Worm (Caenorhabditis elegans) whole organism, early embryonic: ENCODE data around the gene oac-56.

Source experiments
- B0310.2 ChIP-seq: sonication (generic microtip); optimal IDR thresholded peaks from 2 replicates; lab custom pipeline; 2016; ENCODE audit warnings: mild to moderate bottlenecking, missing genetic modification characterization, missing compliant biosample characterization
- F13C5.2 ChIP-seq: sonication (generic microtip); optimal IDR thresholded peaks from 2 replicates; lab custom pipeline; 2017; ENCODE audit warnings: mild to moderate bottlenecking, missing genetic modification characterization, inconsistent platforms, missing compliant biosample characterization
- aly-1 ChIP-seq: sonication (generic microtip); optimal IDR thresholded peaks from 2 replicates; lab custom pipeline; 2016; ENCODE audit warnings: missing genetic modification characterization, missing compliant biosample characterization
- ama-1 ChIP-seq: fragments of 150-350 bp; optimal IDR thresholded peaks from 2 replicates; lab custom pipeline; 2014
- ceh-13 ChIP-seq: fragments of 200-800 bp; sonication (Bioruptor generic); optimal IDR thresholded peaks from 2 replicates; lab custom pipeline; 2018; ENCODE audit warnings: mild to moderate bottlenecking, missing genetic modification characterization, missing compliant biosample characterization
- ceh-36 ChIP-seq: sonication (generic microtip); optimal IDR thresholded peaks from 2 replicates; lab custom pipeline; 2016; ENCODE audit warnings: missing genetic modification characterization, inconsistent platforms, missing compliant biosample characterization
- ets-7 ChIP-seq: sonication (generic microtip); optimal IDR thresholded peaks from 2 replicates; lab custom pipeline; 2016; ENCODE audit warnings: missing genotype, missing genetic modification characterization, missing compliant biosample characterization
- flt-1 ChIP-seq: fragments of 200-800 bp; sonication (Bioruptor generic); IDR thresholded peaks from 2 replicates; pipeline ENCODE4 v1.3.6; 2022; ENCODE audit warnings: missing genetic modification characterization, missing compliant biosample characterization
- hmbx-1 ChIP-seq: sonication (generic microtip); optimal IDR thresholded peaks from 2 replicates; lab custom pipeline; 2016; ENCODE audit warnings: mild to moderate bottlenecking, missing genetic modification characterization, missing compliant biosample characterization
- hmg-4 ChIP-seq: fragments of 200-800 bp; sonication (Bioruptor generic); optimal IDR thresholded peaks from 2 replicates; lab custom pipeline; 2018; ENCODE audit warnings: mild to moderate bottlenecking, missing genetic modification characterization, missing compliant biosample characterization
- hnd-1 ChIP-seq: sonication (generic microtip); optimal IDR thresholded peaks from 2 replicates; lab custom pipeline; 2016; ENCODE audit warnings: missing genetic modification characterization, missing compliant biosample characterization
- pes-1 ChIP-seq: fragments of 200-800 bp; sonication (Bioruptor generic); IDR thresholded peaks from 2 replicates; pipeline ENCODE4 v1.3.6; 2022; ENCODE audit warnings: missing genetic modification reagents, missing genetic modification characterization, missing compliant biosample characterization
- scrt-1 ChIP-seq: fragments of 200-800 bp; sonication (Bioruptor generic); IDR thresholded peaks from 2 replicates; pipeline ENCODE4 v1.3.6; 2022; ENCODE audit warnings: missing genetic modification characterization, missing compliant biosample characterization
- sea-1 ChIP-seq: fragments of 200-800 bp; sonication (Bioruptor generic); conservative IDR thresholded peaks from 2 replicates; pipeline ENCODE4 v1.3.6; 2022; ENCODE audit warnings: missing genetic modification characterization, missing compliant biosample characterization
- tbx-11 ChIP-seq: fragments of 200-800 bp; sonication (Bioruptor generic); IDR thresholded peaks from 2 replicates; pipeline ENCODE4 v1.3.6; 2022; ENCODE audit warnings: missing genetic modification characterization, missing compliant biosample characterization
- tbx-37 ChIP-seq: fragments of 200-800 bp; sonication (Bioruptor generic); conservative IDR thresholded peaks from 2 replicates; pipeline ENCODE4 v1.3.6; 2022; ENCODE audit warnings: missing genetic modification reagents, missing genetic modification characterization, missing compliant biosample characterization
- tra-4 ChIP-seq: sonication (generic microtip); optimal IDR thresholded peaks from 2 replicates; lab custom pipeline; 2017; ENCODE audit warnings: missing genetic modification characterization, missing compliant biosample characterization

Gene oac-56

ce11 chrIV:14350651-14351050 is at the start of gene oac-56:
TSS of gene oac-56 (minus strand) at chrIV:14350751.
- no peak for TF ChIP-seq sea-1 (GFP tag; lab: Robert Waterston, UW)
- no peak for TF ChIP-seq tbx-37 (GFP tag; lab: Robert Waterston, UW)
- TF ChIP-seq ceh-13 (GFP tag; lab: Kevin White, UChicago) = no peak
- TF ChIP-seq flt-1 (GFP tag; lab: Robert Waterston, UW) = no peak
- TF ChIP-seq hmbx-1 (tag; lab: Kevin White, UChicago) = no peak
- TF ChIP-seq aly-1 (tag; lab: Kevin White, UChicago) = no peak
- TF ChIP-seq tbx-11 (GFP tag; lab: Robert Waterston, UW) = no peak
- no peak for TF ChIP-seq scrt-1
- TF ChIP-seq B0310.2 (tag; lab: Kevin White, UChicago) = no peak
- no peak for TF ChIP-seq F13C5.2 (tag; lab: Kevin White, UChicago)
- TF ChIP-seq pes-1 (GFP tag; lab: Robert Waterston, UW) = no peak
- TF ChIP-seq ets-7 (tag; lab: Kevin White, UChicago) = no peak
- TF ChIP-seq ama-1 (lab: Kevin White, UChicago) = no peak
- TF ChIP-seq hnd-1 (tag; lab: Kevin White, UChicago) = no peak
- TF ChIP-seq tra-4 (tag; lab: Kevin White, UChicago) = no peak
- TF ChIP-seq hmg-4 = no peak
- TF ChIP-seq ceh-36 (tag; lab: Kevin White, UChicago) = no peak

- no peak for TF ChIP-seq ets-7 (tag; lab: Kevin White, UChicago)
- no peak for TF ChIP-seq hnd-1 (tag; lab: Kevin White, UChicago)
- no peak for TF ChIP-seq sea-1 (GFP tag; lab: Robert Waterston, UW)
- no peak for TF ChIP-seq tbx-37 (GFP tag; lab: Robert Waterston, UW)
- no peak for TF ChIP-seq flt-1 (GFP tag; lab: Robert Waterston, UW)
- no peak for TF ChIP-seq hmbx-1 (tag; lab: Kevin White, UChicago)
- no peak for TF ChIP-seq F13C5.2 (tag; lab: Kevin White, UChicago)
- TF ChIP-seq aly-1 (tag; lab: Kevin White, UChicago) = no peak
- no peak for TF ChIP-seq ceh-13 (GFP tag; lab: Kevin White, UChicago)
- no peak for TF ChIP-seq tbx-11 (GFP tag; lab: Robert Waterston, UW)
- no peak for TF ChIP-seq pes-1 (GFP tag; lab: Robert Waterston, UW)
- TF ChIP-seq scrt-1 = no peak
- TF ChIP-seq hmg-4 = no peak
These were observed 45.0 kb upstream of the oac-56 start for ce11 chrIV:14395531-14395930.

ce11 chrIV:14394812-14395211 is 44.3 kb upstream of the oac-56 start:
- no peak for TF ChIP-seq ceh-36 (tag; lab: Kevin White, UChicago)
- no peak for TF ChIP-seq F13C5.2 (tag; lab: Kevin White, UChicago)
- no peak for TF ChIP-seq tra-4 (tag; lab: Kevin White, UChicago)
- no peak for TF ChIP-seq ama-1 (lab: Kevin White, UChicago)
- no peak for TF ChIP-seq scrt-1
- no peak for TF ChIP-seq flt-1 (GFP tag; lab: Robert Waterston, UW)
- TF ChIP-seq sea-1 (GFP tag; lab: Robert Waterston, UW) = no peak

- no peak for TF ChIP-seq F13C5.2 (tag; lab: Kevin White, UChicago)
- TF ChIP-seq pes-1 (GFP tag; lab: Robert Waterston, UW) = no peak
- TF ChIP-seq hmg-4 = no peak
- TF ChIP-seq hnd-1 (tag; lab: Kevin White, UChicago) = no peak
- no peak for TF ChIP-seq tbx-37 (GFP tag; lab: Robert Waterston, UW)
- no peak for TF ChIP-seq hmbx-1 (tag; lab: Kevin White, UChicago)
- no peak for TF ChIP-seq tbx-11 (GFP tag; lab: Robert Waterston, UW)
- no peak for TF ChIP-seq scrt-1
- TF ChIP-seq ama-1 (lab: Kevin White, UChicago) = no peak
- TF ChIP-seq tra-4 (tag; lab: Kevin White, UChicago) = no peak
- no peak for TF ChIP-seq sea-1 (GFP tag; lab: Robert Waterston, UW)
- no peak for TF ChIP-seq B0310.2 (tag; lab: Kevin White, UChicago)
These were observed 43.3 kb upstream of the oac-56 start, which contains the start of gene clc-8 for ce11 chrIV:14393838-14394237. TSS of gene clc-8 (plus strand) at chrIV:14394138.

ce11 chrIV:14391746-14392145 is 41.2 kb upstream of the oac-56 start:
- TF ChIP-seq hmg-4 (no peak), flt-1 (GFP tag; lab: Robert Waterston, UW) (no peak), hmbx-1 (tag; lab: Kevin White, UChicago) (no peak), F13C5.2 (tag; lab: Kevin White, UChicago) (no peak), ceh-13 (GFP tag; lab: Kevin White, UChicago) (no peak), tra-4 (tag; lab: Kevin White, UChicago) (no peak), ets-7 (tag; lab: Kevin White, UChicago) (no peak), tbx-37 (GFP tag; lab: Robert Waterston, UW) (no peak), B0310.2 (tag; lab: Kevin White, UChicago) (no peak), sea-1 (GFP tag; lab: Robert Waterston, UW) (no peak), hnd-1 (tag; lab: Kevin White, UChicago) (no peak), ama-1 (lab: Kevin White, UChicago) (no peak), tbx-11 (GFP tag; lab: Robert Waterston, UW) (no peak), scrt-1 (no peak)

ce11 chrIV:14391268-14391667 is 40.7 kb upstream of the oac-56 start:
- TF ChIP-seq hmg-4 (no peak), F13C5.2 (tag; lab: Kevin White, UChicago) (no peak), flt-1 (GFP tag; lab: Robert Waterston, UW) (no peak), hmbx-1 (tag; lab: Kevin White, UChicago) (no peak), ceh-13 (GFP tag; lab: Kevin White, UChicago) (no peak), hnd-1 (tag; lab: Kevin White, UChicago) (no peak), sea-1 (GFP tag; lab: Robert Waterston, UW) (no peak), pes-1 (GFP tag; lab: Robert Waterston, UW) (no peak), scrt-1 (no peak)

ce11 chrIV:14390023-14390614 is 39.6 kb upstream of the oac-56 start:
- TF ChIP-seq sea-1 (GFP tag; lab: Robert Waterston, UW) = no peak
- TF ChIP-seq ceh-13 (GFP tag; lab: Kevin White, UChicago) = no peak
- no peak for TF ChIP-seq hmg-4
- no peak for TF ChIP-seq ama-1 (lab: Kevin White, UChicago)
- TF ChIP-seq aly-1 (tag; lab: Kevin White, UChicago) = no peak
- TF ChIP-seq tra-4 (tag; lab: Kevin White, UChicago) = no peak
- no peak for TF ChIP-seq ets-7 (tag; lab: Kevin White, UChicago)
- no peak for TF ChIP-seq scrt-1
- TF ChIP-seq flt-1 (GFP tag; lab: Robert Waterston, UW) = no peak
- TF ChIP-seq ceh-36 (tag; lab: Kevin White, UChicago) = no peak
- no peak for TF ChIP-seq B0310.2 (tag; lab: Kevin White, UChicago)
- TF ChIP-seq hnd-1 (tag; lab: Kevin White, UChicago) = no peak
- no peak for TF ChIP-seq hmbx-1 (tag; lab: Kevin White, UChicago)
- TF ChIP-seq tbx-11 (GFP tag; lab: Robert Waterston, UW) = no peak
- TF ChIP-seq F13C5.2 (tag; lab: Kevin White, UChicago) = no peak
- no peak for TF ChIP-seq tbx-37 (GFP tag; lab: Robert Waterston, UW)
- TF ChIP-seq pes-1 (GFP tag; lab: Robert Waterston, UW) = no peak
